Worm (Caenorhabditis elegans): ENCODE measurements around the gene tdc-1.

The tdc-1 gene

DNA sequence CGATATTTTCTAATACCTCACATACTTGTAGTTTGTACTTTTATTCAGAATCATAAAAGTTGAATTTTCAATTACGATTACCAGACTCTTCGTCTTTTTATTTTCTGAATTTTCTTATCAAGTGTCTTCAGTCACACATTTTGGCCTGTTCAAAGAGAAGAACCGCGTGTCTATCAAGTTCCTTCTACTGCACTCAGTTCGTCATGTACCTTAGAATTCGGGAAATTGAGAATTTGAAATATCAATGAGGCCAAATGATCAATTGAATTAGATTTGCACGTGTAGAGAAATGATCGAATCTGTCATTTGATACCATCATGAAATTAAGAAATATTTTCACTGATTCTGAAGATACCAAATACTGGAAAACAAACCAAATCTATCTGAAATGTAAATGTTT is 6.8 kb upstream of the tdc-1 start:
- TF ChIP-seq ceh-45 (GFP tag; IDR thresholded peaks at IDR 0.05): no peak

DNA sequence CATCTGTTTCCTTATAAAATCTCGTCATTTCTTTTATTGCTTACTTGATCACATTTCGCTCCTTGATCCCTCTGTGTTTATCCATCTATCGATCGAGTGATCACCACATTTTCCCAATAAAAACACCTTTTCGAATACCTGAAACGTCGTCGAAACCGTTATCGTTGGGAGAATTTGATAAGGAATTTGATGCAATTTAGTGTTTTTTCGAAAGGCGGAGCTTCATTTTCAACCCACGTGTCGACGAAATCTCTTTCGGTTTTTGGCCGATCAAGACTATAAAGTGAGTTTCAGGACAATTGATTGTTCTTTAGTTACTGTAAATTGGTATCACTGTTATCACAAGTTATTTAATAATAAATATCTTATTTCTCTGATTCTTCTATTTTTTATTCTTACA is 5.8 kb upstream of the tdc-1 start, which contains the start of gene srdh-1:
srdh-1 (plus strand) TSS at position 43 of the 400 bp plus-strand sequence.
- TF ChIP-seq dmd-4 (tag; optimal IDR thresholded peaks at IDR 0.05; ENCODE audit: borderline replicate concordance) (no peak), ceh-9 (tag; optimal IDR thresholded peaks at IDR 0.05) (no peak), ceh-6 (GFP tag; optimal IDR thresholded peaks at IDR 0.05) (no peak), tbx-2 (tag; optimal IDR thresholded peaks at IDR 0.05) (no peak), ceh-14 (tag; optimal IDR thresholded peaks at IDR 0.05) (no peak), unc-86 (tag; optimal IDR thresholded peaks at IDR 0.05) (no peak), nfya-1 (tag; optimal IDR thresholded peaks at IDR 0.05) (no peak), ama-1 (optimal IDR thresholded peaks at IDR 0.05) (no peak), ceh-31 (tag; optimal IDR thresholded peaks at IDR 0.05) (no peak), sox-2 (GFP tag; IDR thresholded peaks at IDR 0.05) (no peak), pha-2 (tag; optimal IDR thresholded peaks at IDR 0.05) (no peak)

DNA sequence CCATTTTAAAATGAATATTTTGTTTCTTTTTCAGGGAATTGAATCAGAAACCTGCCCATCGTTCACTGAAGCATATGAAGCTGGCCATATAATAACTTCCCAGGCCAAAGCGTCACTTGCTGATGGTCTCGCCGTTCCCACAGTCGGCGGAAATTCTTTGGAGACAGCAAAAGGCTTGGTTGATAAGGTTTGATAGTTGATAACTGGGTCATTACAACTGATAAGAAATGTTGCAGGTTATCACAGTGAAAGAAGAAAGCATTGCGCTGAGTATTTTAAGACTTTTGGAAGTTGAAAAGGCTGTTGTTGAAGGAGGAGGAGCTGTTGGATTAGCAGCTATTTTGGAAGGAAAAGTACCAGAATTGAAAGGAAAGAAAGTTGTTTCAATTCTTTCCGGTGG is 3.8 kb upstream of the tdc-1 start:
- no peak for TF ChIP-seq pag-3 (tag; optimal IDR thresholded peaks at IDR 0.05; ENCODE audit: borderline replicate concordance)
- TF ChIP-seq K02D7.2 (tag; optimal IDR thresholded peaks at IDR 0.05): no peak
- no peak for TF ChIP-seq fax-1 (tag; optimal IDR thresholded peaks at IDR 0.05)
- TF ChIP-seq sox-4 (tag; optimal IDR thresholded peaks at IDR 0.05): no peak
- no peak for TF ChIP-seq C38D4.7 (GFP tag; optimal IDR thresholded peaks at IDR 0.05)
- TF ChIP-seq hlh-30 (tag; optimal IDR thresholded peaks at IDR 0.05; ENCODE audit: insufficient read depth): no peak
- TF ChIP-seq elt-2 (tag; optimal IDR thresholded peaks at IDR 0.05): peak; percentile 91

DNA sequence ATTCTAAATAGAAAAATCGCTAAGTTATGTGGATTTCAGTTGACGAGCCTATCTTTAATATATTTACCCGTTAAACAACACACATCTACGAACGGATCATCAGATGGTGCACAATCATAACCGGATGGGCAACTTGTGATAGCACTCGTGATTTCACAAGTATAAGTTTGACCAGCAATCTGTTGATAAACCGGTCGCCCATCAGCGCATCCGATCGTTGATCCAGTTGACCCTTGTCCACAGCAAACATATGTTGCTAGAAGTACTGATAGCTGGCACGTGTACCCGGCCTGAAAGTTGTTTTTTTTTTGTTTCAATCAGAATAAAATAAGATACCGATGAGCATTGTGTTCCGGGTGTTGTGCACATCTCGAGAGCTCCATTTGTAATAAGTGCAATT is 2.7 kb upstream of the tdc-1 start:
- no peak for TF ChIP-seq hlh-13 (GFP tag; optimal IDR thresholded peaks at IDR 0.05)
- no peak for TF ChIP-seq ceh-45 (GFP tag; IDR thresholded peaks at IDR 0.05)
- no peak for TF ChIP-seq pqm-1 (tag; optimal IDR thresholded peaks at IDR 0.05)
- TF ChIP-seq nhr-11 (tag; optimal IDR thresholded peaks at IDR 0.05): no peak
- TF ChIP-seq tbx-7 (tag; optimal IDR thresholded peaks at IDR 0.05): no peak
- no peak for TF ChIP-seq pax-1 (tag; optimal IDR thresholded peaks at IDR 0.05)
- TF ChIP-seq pros-1 (tag; optimal IDR thresholded peaks at IDR 0.05): no peak
- TF ChIP-seq F13H6.1 (tag; optimal IDR thresholded peaks at IDR 0.05): no peak
- TF ChIP-seq unc-55 (GFP tag; optimal IDR thresholded peaks at IDR 0.05): no peak

DNA sequence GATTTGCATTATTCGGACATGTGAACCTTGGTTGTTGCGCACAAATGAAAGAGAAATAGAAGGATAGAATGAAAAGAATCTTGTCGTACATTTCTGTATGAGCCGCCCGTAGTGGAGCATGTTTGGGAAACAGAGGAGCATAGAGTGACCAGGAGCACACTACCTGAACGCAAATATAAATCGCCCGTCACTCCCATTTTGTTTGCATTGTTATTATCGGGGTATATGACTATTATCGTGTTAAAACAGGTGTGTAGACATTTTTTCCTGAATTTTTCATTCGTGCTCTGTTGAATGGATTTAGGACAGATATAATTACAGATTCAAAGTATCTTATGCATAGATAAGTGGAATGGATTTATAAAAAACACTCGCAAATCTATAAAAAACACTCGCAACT is 1.0 kb upstream of the tdc-1 start, which contains the start of gene K01C8.2:
K01C8.2 (minus strand) TSS at position 101 of the 400 bp plus-strand sequence.
- no peak for TF ChIP-seq lin-11 (tag; optimal IDR thresholded peaks at IDR 0.05)
- no peak for TF ChIP-seq fax-1 (tag; optimal IDR thresholded peaks at IDR 0.05)
- no peak for TF ChIP-seq C38D4.7 (GFP tag; optimal IDR thresholded peaks at IDR 0.05)
- no peak for TF ChIP-seq dve-1 (tag; optimal IDR thresholded peaks at IDR 0.05)
- no peak for TF ChIP-seq unc-3 (GFP tag; conservative IDR thresholded peaks at IDR 0.05)
- TF ChIP-seq unc-3 (tag; optimal IDR thresholded peaks at IDR 0.05): no peak
- no peak for TF ChIP-seq ahr-1 (tag; optimal IDR thresholded peaks at IDR 0.05)
- no peak for TF ChIP-seq rnt-1 (tag; optimal IDR thresholded peaks at IDR 0.05)
- TF ChIP-seq syd-9 (tag; optimal IDR thresholded peaks at IDR 0.05): no peak
- TF ChIP-seq ceh-6 (GFP tag; optimal IDR thresholded peaks at IDR 0.05): no peak
- no peak for TF ChIP-seq ref-2 (tag; optimal IDR thresholded peaks at IDR 0.05)
- no peak for TF ChIP-seq ets-4 (tag; optimal IDR thresholded peaks at IDR 0.05)
- no peak for TF ChIP-seq fkh-10 (GFP tag; optimal IDR thresholded peaks at IDR 0.05)
- no peak for TF ChIP-seq fkh-6 (tag; optimal IDR thresholded peaks at IDR 0.05)
- no peak for TF ChIP-seq sox-2 (GFP tag; IDR thresholded peaks at IDR 0.05)
